Worm (Caenorhabditis elegans) whole organism, early embryonic: ENCODE data around the gene C35C5.8.

Experiments used
- B0310.2 ChIP-seq: sonication (generic microtip); optimal IDR thresholded peaks from 2 replicates; lab custom pipeline; 2016; ENCODE audit warnings: mild to moderate bottlenecking, missing genetic modification characterization, missing compliant biosample characterization
- F13C5.2 ChIP-seq: sonication (generic microtip); optimal IDR thresholded peaks from 2 replicates; lab custom pipeline; 2017; ENCODE audit warnings: mild to moderate bottlenecking, missing genetic modification characterization, inconsistent platforms, missing compliant biosample characterization
- aly-1 ChIP-seq: sonication (generic microtip); optimal IDR thresholded peaks from 2 replicates; lab custom pipeline; 2016; ENCODE audit warnings: missing genetic modification characterization, missing compliant biosample characterization
- ama-1 ChIP-seq: fragments of 150-350 bp; optimal IDR thresholded peaks from 2 replicates; lab custom pipeline; 2014
- ceh-13 ChIP-seq: fragments of 200-800 bp; sonication (Bioruptor generic); optimal IDR thresholded peaks from 2 replicates; lab custom pipeline; 2018; ENCODE audit warnings: mild to moderate bottlenecking, missing genetic modification characterization, missing compliant biosample characterization
- ceh-36 ChIP-seq: sonication (generic microtip); optimal IDR thresholded peaks from 2 replicates; lab custom pipeline; 2016; ENCODE audit warnings: missing genetic modification characterization, inconsistent platforms, missing compliant biosample characterization
- ets-7 ChIP-seq: sonication (generic microtip); optimal IDR thresholded peaks from 2 replicates; lab custom pipeline; 2016; ENCODE audit warnings: missing genotype, missing genetic modification characterization, missing compliant biosample characterization
- flt-1 ChIP-seq: fragments of 200-800 bp; sonication (Bioruptor generic); IDR thresholded peaks from 2 replicates; pipeline ENCODE4 v1.3.6; 2022; ENCODE audit warnings: missing genetic modification characterization, missing compliant biosample characterization
- hmbx-1 ChIP-seq: sonication (generic microtip); optimal IDR thresholded peaks from 2 replicates; lab custom pipeline; 2016; ENCODE audit warnings: mild to moderate bottlenecking, missing genetic modification characterization, missing compliant biosample characterization
- hmg-4 ChIP-seq: fragments of 200-800 bp; sonication (Bioruptor generic); optimal IDR thresholded peaks from 2 replicates; lab custom pipeline; 2018; ENCODE audit warnings: mild to moderate bottlenecking, missing genetic modification characterization, missing compliant biosample characterization
- hnd-1 ChIP-seq: sonication (generic microtip); optimal IDR thresholded peaks from 2 replicates; lab custom pipeline; 2016; ENCODE audit warnings: missing genetic modification characterization, missing compliant biosample characterization
- pes-1 ChIP-seq: fragments of 200-800 bp; sonication (Bioruptor generic); IDR thresholded peaks from 2 replicates; pipeline ENCODE4 v1.3.6; 2022; ENCODE audit warnings: missing genetic modification reagents, missing genetic modification characterization, missing compliant biosample characterization
- scrt-1 ChIP-seq: fragments of 200-800 bp; sonication (Bioruptor generic); IDR thresholded peaks from 2 replicates; pipeline ENCODE4 v1.3.6; 2022; ENCODE audit warnings: missing genetic modification characterization, missing compliant biosample characterization
- sea-1 ChIP-seq: fragments of 200-800 bp; sonication (Bioruptor generic); conservative IDR thresholded peaks from 2 replicates; pipeline ENCODE4 v1.3.6; 2022; ENCODE audit warnings: missing genetic modification characterization, missing compliant biosample characterization
- tbx-11 ChIP-seq: fragments of 200-800 bp; sonication (Bioruptor generic); IDR thresholded peaks from 2 replicates; pipeline ENCODE4 v1.3.6; 2022; ENCODE audit warnings: missing genetic modification characterization, missing compliant biosample characterization
- tbx-37 ChIP-seq: fragments of 200-800 bp; sonication (Bioruptor generic); conservative IDR thresholded peaks from 2 replicates; pipeline ENCODE4 v1.3.6; 2022; ENCODE audit warnings: missing genetic modification reagents, missing genetic modification characterization, missing compliant biosample characterization
- tra-4 ChIP-seq: sonication (generic microtip); optimal IDR thresholded peaks from 2 replicates; lab custom pipeline; 2017; ENCODE audit warnings: missing genetic modification characterization, missing compliant biosample characterization

C35C5.8 gene

ce11 chrX:11523704-11524103 is 9.7 kb upstream of the C35C5.8 start:
- TF ChIP-seq ceh-36 (tag; lab: Kevin White, UChicago) (no peak), B0310.2 (tag; lab: Kevin White, UChicago) (no peak), ama-1 (lab: Kevin White, UChicago) (no peak), ceh-13 (GFP tag; lab: Kevin White, UChicago) (no peak), pes-1 (no peak)

DNA sequence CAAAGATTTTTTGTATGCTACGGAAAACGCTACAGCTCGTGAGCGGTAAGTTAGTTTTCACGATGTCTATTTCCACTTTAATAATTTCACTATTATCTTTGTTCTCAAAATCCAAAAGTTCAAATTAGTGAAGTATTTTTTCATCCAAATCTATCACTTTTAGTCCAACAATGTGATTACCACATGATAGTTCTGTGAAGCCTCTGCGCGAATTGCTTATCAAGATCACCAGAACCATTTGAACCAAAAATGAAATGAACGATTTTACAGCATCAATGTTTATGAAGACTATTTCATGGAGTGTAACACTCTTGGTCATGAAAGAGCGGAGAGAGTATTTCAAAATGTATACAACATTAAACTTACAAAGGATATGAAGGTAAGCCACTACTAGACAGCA is 1.1 kb downstream of the C35C5.8 start:
- TF ChIP-seq hmg-4 (GFP tag; lab: Kevin White, UChicago) (no peak), aly-1 (tag; lab: Kevin White, UChicago) (no peak), ets-7 (tag; lab: Kevin White, UChicago) (no peak), F13C5.2 (tag; lab: Kevin White, UChicago) (no peak), tbx-11 (GFP tag; lab: Robert Waterston, UW) (no peak), pes-1 (no peak)

ce11 chrX:11536408-11536807 is 3.0 kb downstream of the C35C5.8 start, which contains the start of gene C35C5.9:
Gene C35C5.9, plus strand, starts transcription at chrX:11536568.
- no peak for TF ChIP-seq hmg-4 (GFP tag; lab: Kevin White, UChicago)
- TF ChIP-seq ceh-13 (GFP tag; lab: Kevin White, UChicago), result no peak
- no peak for TF ChIP-seq ceh-36 (tag; lab: Kevin White, UChicago)
- no peak for TF ChIP-seq ama-1 (lab: Kevin White, UChicago)
- no peak for TF ChIP-seq B0310.2 (tag; lab: Kevin White, UChicago)
- no peak for TF ChIP-seq F13C5.2 (tag; lab: Kevin White, UChicago)
- no peak for TF ChIP-seq aly-1 (tag; lab: Kevin White, UChicago)
- TF ChIP-seq hmbx-1 (tag; lab: Kevin White, UChicago), result no peak

ce11 chrX:11537240-11537764 is 3.9 kb downstream of the C35C5.8 start, which contains the start of gene gcp-2.2:
Gene gcp-2.2, plus strand, starts transcription at chrX:11537714.
- TF ChIP-seq tra-4 (tag; lab: Kevin White, UChicago) (no peak), pes-1 (no peak), hmbx-1 (tag; lab: Kevin White, UChicago) (no peak), B0310.2 (tag; lab: Kevin White, UChicago) (no peak), ceh-13 (GFP tag; lab: Kevin White, UChicago) (no peak), tbx-11 (GFP tag; lab: Robert Waterston, UW) (no peak)

ce11 chrX:11541690-11542089 is 8.3 kb downstream of the C35C5.8 start:
- TF ChIP-seq F13C5.2 (tag; lab: Kevin White, UChicago) (no peak), hmg-4 (GFP tag; lab: Kevin White, UChicago) (no peak), tra-4 (tag; lab: Kevin White, UChicago) (no peak), B0310.2 (tag; lab: Kevin White, UChicago) (no peak), flt-1 (GFP tag; lab: Robert Waterston, UW) (no peak), sea-1 (no peak), scrt-1 (GFP tag; lab: Robert Waterston, UW) (no peak), hmbx-1 (tag; lab: Kevin White, UChicago) (no peak), ceh-13 (GFP tag; lab: Kevin White, UChicago) (no peak), pes-1 (no peak), ceh-36 (tag; lab: Kevin White, UChicago) (no peak), aly-1 (tag; lab: Kevin White, UChicago) (no peak), tbx-11 (GFP tag; lab: Robert Waterston, UW) (no peak), tbx-37 (GFP tag; lab: Robert Waterston, UW) (no peak), hnd-1 (tag; lab: Kevin White, UChicago) (no peak), ama-1 (lab: Kevin White, UChicago) (no peak)

DNA sequence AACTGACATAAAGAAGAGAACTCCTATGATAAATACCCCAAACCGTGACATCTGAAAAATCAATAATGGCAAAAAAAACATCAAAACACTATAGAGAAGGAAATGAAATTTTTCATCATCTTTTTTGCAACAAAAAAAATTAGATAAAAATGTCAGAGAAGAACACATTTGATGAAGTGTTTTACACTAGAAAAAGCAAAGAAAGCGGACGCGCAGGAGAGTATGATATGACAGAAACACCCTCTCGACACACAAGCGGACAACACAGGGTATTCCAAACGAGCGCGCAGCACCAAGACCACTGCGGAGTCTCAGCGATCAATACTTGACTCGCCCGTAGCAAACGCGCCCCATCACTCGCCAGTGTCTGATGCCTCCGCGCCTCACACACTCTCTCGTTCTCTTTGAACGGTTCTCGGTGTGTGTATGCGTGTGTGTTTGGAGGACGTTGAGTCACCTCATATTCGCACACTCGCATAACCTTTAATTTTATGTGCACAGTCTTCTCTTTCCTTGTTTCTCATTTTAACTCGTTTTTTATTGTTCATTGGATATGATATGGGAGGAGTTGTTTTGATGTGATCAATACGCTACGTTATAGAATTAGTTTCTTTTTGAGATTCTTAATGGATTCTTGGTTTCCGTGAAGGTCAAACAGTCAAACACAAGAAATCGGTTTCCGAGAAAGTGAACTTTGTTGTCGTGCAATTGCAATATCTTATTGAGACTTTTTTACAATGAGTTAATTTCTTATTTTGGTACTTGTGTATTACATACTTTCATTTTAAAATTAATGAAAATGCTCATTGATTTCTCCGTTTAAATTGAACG is 13.3 kb downstream of the C35C5.8 start, which contains the start of gene selt-1.1:
Gene selt-1.1 (minus strand): TSS at position 51 of the 831 bp plus-strand sequence.
- TF ChIP-seq scrt-1 (GFP tag; lab: Robert Waterston, UW) (no peak), B0310.2 (tag; lab: Kevin White, UChicago) (no peak), ceh-13 (GFP tag; lab: Kevin White, UChicago) (no peak), sea-1 (0 out of 2 replicates have a peak, but pooled peaks have one; percentile 52), tbx-11 (GFP tag; lab: Robert Waterston, UW) (no peak), F13C5.2 (tag; lab: Kevin White, UChicago) (peak; percentile 21), hmbx-1 (tag; lab: Kevin White, UChicago) (no peak), tbx-37 (GFP tag; lab: Robert Waterston, UW) (no peak), hmg-4 (GFP tag; lab: Kevin White, UChicago) (peak; percentile 76), aly-1 (tag; lab: Kevin White, UChicago) (peak; percentile 37), tra-4 (tag; lab: Kevin White, UChicago) (no peak), ets-7 (tag; lab: Kevin White, UChicago) (no peak), ceh-36 (tag; lab: Kevin White, UChicago) (no peak), hnd-1 (tag; lab: Kevin White, UChicago) (no peak)

DNA sequence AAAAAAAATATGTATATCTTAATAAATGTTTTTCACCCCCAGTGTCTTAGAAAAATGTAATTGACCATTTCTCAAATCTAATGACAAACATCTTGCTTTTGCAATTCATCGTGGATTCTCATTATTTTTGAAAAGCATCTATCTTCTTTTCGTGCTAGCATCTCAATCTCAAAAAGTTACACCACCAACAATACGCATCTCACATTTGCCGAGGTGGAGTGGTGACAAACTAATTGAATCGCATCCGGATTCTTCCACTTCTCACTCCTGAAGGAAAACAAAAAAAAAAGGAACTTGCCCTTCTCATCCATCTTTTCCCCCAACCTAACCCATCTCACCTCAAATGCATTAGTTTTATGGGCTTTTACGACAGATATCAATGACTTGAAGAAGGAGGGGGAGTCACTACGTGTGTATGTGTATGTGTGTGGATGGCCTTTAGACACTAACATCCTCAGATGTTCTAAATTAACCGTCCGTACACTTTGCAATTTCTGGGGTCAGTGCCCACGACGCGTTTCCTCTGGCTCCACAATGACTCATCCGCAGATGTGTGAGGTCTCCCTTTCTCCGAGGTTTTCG is 14.1 kb downstream of the C35C5.8 start:
- TF ChIP-seq scrt-1 (GFP tag; lab: Robert Waterston, UW), result no peak
- TF ChIP-seq ets-7 (tag; lab: Kevin White, UChicago), result no peak
- TF ChIP-seq pes-1, result no peak
- no peak for TF ChIP-seq ceh-36 (tag; lab: Kevin White, UChicago)
- TF ChIP-seq tbx-37 (GFP tag; lab: Robert Waterston, UW), result no peak
